Worm (Caenorhabditis elegans) whole organism, mixed stage, embryonic: ENCODE data around the gene F28E10.1.
A peak's percentile ranks its signal among the peaks of the same experiment; 100 is the strongest.

Experiments used
- M03D4.4 ChIP-seq: sonication (generic microtip); optimal IDR thresholded peaks from 2 replicates; lab custom pipeline; 2017; ENCODE audit warnings: mild to moderate bottlenecking, missing genetic modification characterization, missing compliant biosample characterization
- bed-3 ChIP-seq: fragments of 200-800 bp; sonication (Bioruptor generic); optimal IDR thresholded peaks from 3 replicates; lab custom pipeline; 2018; ENCODE audit warnings: mild to moderate bottlenecking, missing genetic modification characterization, moderate library complexity, missing compliant biosample characterization
- blmp-1 ChIP-seq: fragments of 150-350 bp; optimal IDR thresholded peaks from 2 replicates; lab custom pipeline; 2014; ENCODE audit warnings: missing biosample characterization, missing genetic modification characterization
- ceh-39 ChIP-seq: fragments of 150-350 bp; optimal IDR thresholded peaks from 2 replicates; lab custom pipeline; 2014; ENCODE audit warnings: missing biosample characterization, missing genetic modification characterization
- ceh-43 ChIP-seq: fragments of 200-800 bp; sonication (Bioruptor generic); optimal IDR thresholded peaks from 2 replicates; lab custom pipeline; 2018; ENCODE audit warnings: mild to moderate bottlenecking, missing genetic modification characterization, moderate library complexity, missing compliant biosample characterization
- ceh-83 ChIP-seq: fragments of 200-800 bp; sonication (Bioruptor generic); optimal IDR thresholded peaks from 2 replicates; lab custom pipeline; 2018; ENCODE audit warnings: mild to moderate bottlenecking, missing genetic modification characterization, missing compliant biosample characterization
- ces-1 ChIP-seq: fragments of 150-350 bp; optimal IDR thresholded peaks from 2 replicates; lab custom pipeline; 2014; ENCODE audit warnings: missing biosample characterization, missing genetic modification reagents, missing genetic modification characterization
- cnd-1 ChIP-seq: fragments of 200-800 bp; sonication (Bioruptor generic); optimal IDR thresholded peaks from 2 replicates; lab custom pipeline; 2018; ENCODE audit warnings: mild to moderate bottlenecking, missing genetic modification characterization, missing compliant biosample characterization
- drap-1 ChIP-seq: fragments of 200-800 bp; sonication (Bioruptor generic); optimal IDR thresholded peaks from 3 replicates; lab custom pipeline; 2018; ENCODE audit warnings: mild to moderate bottlenecking, missing genetic modification characterization, missing compliant biosample characterization
- elt-1 ChIP-seq: sonication (generic microtip); optimal IDR thresholded peaks from 2 replicates; lab custom pipeline; 2017; ENCODE audit warnings: missing genetic modification characterization, mild to moderate bottlenecking, missing compliant biosample characterization, antibody characterized with exemption, moderate library complexity, borderline replicate concordance; ENCODE audit not compliant: insufficient read depth
- elt-3 ChIP-seq: fragments of 150-350 bp; optimal IDR thresholded peaks from 2 replicates; lab custom pipeline; 2014; ENCODE audit warnings: missing biosample characterization, missing genetic modification characterization
- flh-1 ChIP-seq: fragments of 200-800 bp; sonication (Bioruptor generic); optimal IDR thresholded peaks from 2 replicates; lab custom pipeline; 2018; ENCODE audit warnings: mild to moderate bottlenecking, missing genetic modification characterization, moderate library complexity, missing compliant biosample characterization
- hlh-1 ChIP-seq: fragments of 150-350 bp; optimal IDR thresholded peaks from 2 replicates; lab custom pipeline; 2014; ENCODE audit warnings: missing biosample characterization, missing genetic modification reagents, missing genetic modification characterization
- lin-13 ChIP-seq: fragments of 150-350 bp; optimal IDR thresholded peaks from 2 replicates; lab custom pipeline; 2014; ENCODE audit warnings: missing biosample characterization, missing genetic modification characterization
- lin-32 ChIP-seq: fragments of 200-800 bp; sonication (Bioruptor generic); optimal IDR thresholded peaks from 2 replicates; lab custom pipeline; 2018; ENCODE audit warnings: mild to moderate bottlenecking, missing genetic modification characterization, missing compliant biosample characterization
- lsy-2 ChIP-seq: fragments of 150-350 bp; optimal IDR thresholded peaks from 2 replicates; lab custom pipeline; 2014; ENCODE audit warnings: missing biosample characterization, missing genetic modification characterization
- mab-5 ChIP-seq: fragments of 150-350 bp; optimal IDR thresholded peaks from 2 replicates; lab custom pipeline; 2014; ENCODE audit warnings: missing biosample characterization, missing genetic modification characterization
- mls-2 ChIP-seq: sonication (generic microtip); optimal IDR thresholded peaks from 2 replicates; lab custom pipeline; 2016; ENCODE audit warnings: mild to moderate bottlenecking, missing genetic modification characterization, moderate library complexity, missing compliant biosample characterization
- nhr-12 ChIP-seq: fragments of 150-350 bp; optimal IDR thresholded peaks from 2 replicates; lab custom pipeline; 2014; ENCODE audit warnings: missing biosample characterization, missing genetic modification characterization
- nhr-2 ChIP-seq: fragments of 150-350 bp; optimal IDR thresholded peaks from 2 replicates; lab custom pipeline; 2014; ENCODE audit warnings: missing biosample characterization, missing genetic modification characterization
- nhr-237 ChIP-seq: fragments of 150-350 bp; optimal IDR thresholded peaks from 2 replicates; lab custom pipeline; 2014; ENCODE audit warnings: missing biosample characterization, missing genetic modification characterization
- nhr-28 ChIP-seq: fragments of 150-350 bp; optimal IDR thresholded peaks from 2 replicates; lab custom pipeline; 2014; ENCODE audit warnings: missing biosample characterization, missing genetic modification characterization
- nhr-76 ChIP-seq: sonication (generic microtip); optimal IDR thresholded peaks from 2 replicates; lab custom pipeline; 2017; ENCODE audit warnings: missing biosample characterization, missing genetic modification characterization
- pha-4 ChIP-seq: fragments of 150-350 bp; optimal IDR thresholded peaks from 2 replicates; lab custom pipeline; 2018; ENCODE audit warnings: missing biosample characterization, missing genetic modification reagents, missing genetic modification characterization
- sem-2 ChIP-seq: fragments of 200-800 bp; sonication (Bioruptor generic); optimal IDR thresholded peaks from 2 replicates; lab custom pipeline; 2018; ENCODE audit warnings: mild to moderate bottlenecking, missing genetic modification characterization, missing compliant biosample characterization
- snpc-4 ChIP-seq: fragments of 150-350 bp; optimal IDR thresholded peaks from 2 replicates; lab custom pipeline; 2014; ENCODE audit warnings: missing biosample characterization, missing genetic modification characterization
- sptf-1 ChIP-seq: sonication (generic microtip); optimal IDR thresholded peaks from 2 replicates; lab custom pipeline; 2017; ENCODE audit warnings: mild to moderate bottlenecking, missing genetic modification characterization, moderate library complexity, missing compliant biosample characterization
- tbx-8 ChIP-seq: fragments of 200-800 bp; sonication (Bioruptor generic); optimal IDR thresholded peaks from 2 replicates; lab custom pipeline; 2018; ENCODE audit warnings: mild to moderate bottlenecking, missing genetic modification characterization, moderate library complexity, missing compliant biosample characterization
- unc-39 ChIP-seq: fragments of 150-350 bp; optimal IDR thresholded peaks from 2 replicates; lab custom pipeline; 2014; ENCODE audit warnings: missing biosample characterization, missing genetic modification characterization
- unc-62 ChIP-seq: fragments of 150-350 bp; optimal IDR thresholded peaks from 2 replicates; lab custom pipeline; 2014; ENCODE audit warnings: missing biosample characterization, missing genetic modification reagents, missing genetic modification characterization
- ztf-11 ChIP-seq: fragments of 150-350 bp; optimal IDR thresholded peaks from 2 replicates; lab custom pipeline; 2014; ENCODE audit warnings: missing biosample characterization, missing genetic modification characterization

F28E10.1 gene

ce11 chrIV:4568402-4568891 lies at the start of gene F28E10.1:
Gene F28E10.1 (plus strand): TSS chrIV:4568841.
- TF ChIP-seq blmp-1 (no peak), ces-1 (GFP tag; lab: Kevin White, UChicago) (peak; percentile 73)

ce11 chrIV:4519714-4520113 lies 48.9 kb upstream of the F28E10.1 start:
- TF ChIP-seq ces-1 (GFP tag; lab: Kevin White, UChicago): no peak
- TF ChIP-seq nhr-76 (tag; lab: Kevin White, UChicago): no peak
- TF ChIP-seq unc-39 (tag; lab: Kevin White, UChicago): no peak
- no peak for TF ChIP-seq ceh-39
- no peak for TF ChIP-seq nhr-28 (tag; lab: Kevin White, UChicago)
- TF ChIP-seq nhr-2 (tag; lab: Kevin White, UChicago): no peak
- TF ChIP-seq ztf-11 (tag; lab: Kevin White, UChicago): no peak
- TF ChIP-seq sem-2 (GFP tag; lab: Kevin White, UChicago): no peak
- TF ChIP-seq lsy-2: no peak
- no peak for TF ChIP-seq nhr-237 (tag; lab: Kevin White, UChicago)

- TF ChIP-seq nhr-28 (tag; lab: Kevin White, UChicago) (no peak), nhr-12 (tag; lab: Kevin White, UChicago) (no peak), snpc-4 (tag; lab: Kevin White, UChicago) (no peak), nhr-237 (tag; lab: Kevin White, UChicago) (no peak)
Measured at ce11 chrIV:4523461-4523860, 45.2 kb upstream of the F28E10.1 start.

ce11 chrIV:4524943-4525342 lies 43.7 kb upstream of the F28E10.1 start, which contains the start of gene ZK180.6:
Gene ZK180.6 (minus strand): TSS chrIV:4525043.
- TF ChIP-seq ceh-43 (GFP tag; lab: Kevin White, UChicago): no peak
- no peak for TF ChIP-seq tbx-8 (GFP tag; lab: Kevin White, UChicago)
- TF ChIP-seq ztf-11 (tag; lab: Kevin White, UChicago): no peak
- no peak for TF ChIP-seq pha-4 (tag; lab: Kevin White, UChicago)
- TF ChIP-seq M03D4.4 (tag; lab: Kevin White, UChicago): no peak
- no peak for TF ChIP-seq nhr-237 (tag; lab: Kevin White, UChicago)
- TF ChIP-seq nhr-28 (tag; lab: Kevin White, UChicago): no peak
- TF ChIP-seq nhr-76 (tag; lab: Kevin White, UChicago): no peak
- TF ChIP-seq ces-1 (GFP tag; lab: Kevin White, UChicago): no peak
- TF ChIP-seq bed-3 (GFP tag; lab: Kevin White, UChicago): no peak
- TF ChIP-seq elt-3 (tag; lab: Kevin White, UChicago): no peak
- no peak for TF ChIP-seq ceh-83 (GFP tag; lab: Kevin White, UChicago)
- TF ChIP-seq flh-1: no peak
- TF ChIP-seq sem-2 (GFP tag; lab: Kevin White, UChicago): no peak
- TF ChIP-seq lin-32 (GFP tag; lab: Kevin White, UChicago): no peak
- no peak for TF ChIP-seq blmp-1
- TF ChIP-seq nhr-12 (tag; lab: Kevin White, UChicago): no peak

ce11 chrIV:4526028-4526427 lies 42.6 kb upstream of the F28E10.1 start:
- TF ChIP-seq lin-32 (GFP tag; lab: Kevin White, UChicago) (no peak), snpc-4 (tag; lab: Kevin White, UChicago) (no peak), lin-13 (no peak), mab-5 (tag; lab: Kevin White, UChicago) (no peak), nhr-28 (tag; lab: Kevin White, UChicago) (no peak), unc-62 (GFP tag; lab: Kevin White, UChicago) (no peak), mls-2 (tag; lab: Kevin White, UChicago) (no peak), sptf-1 (tag; lab: Kevin White, UChicago) (no peak), cnd-1 (no peak), ceh-39 (no peak), bed-3 (GFP tag; lab: Kevin White, UChicago) (no peak), elt-1 (no peak), hlh-1 (tag; lab: Kevin White, UChicago) (no peak), M03D4.4 (tag; lab: Kevin White, UChicago) (no peak), flh-1 (no peak), sem-2 (GFP tag; lab: Kevin White, UChicago) (no peak), ceh-83 (GFP tag; lab: Kevin White, UChicago) (no peak), drap-1 (GFP tag; lab: Kevin White, UChicago) (no peak)
